Worm (Caenorhabditis elegans): ENCODE measurements around the gene sru-40.

DNA sequence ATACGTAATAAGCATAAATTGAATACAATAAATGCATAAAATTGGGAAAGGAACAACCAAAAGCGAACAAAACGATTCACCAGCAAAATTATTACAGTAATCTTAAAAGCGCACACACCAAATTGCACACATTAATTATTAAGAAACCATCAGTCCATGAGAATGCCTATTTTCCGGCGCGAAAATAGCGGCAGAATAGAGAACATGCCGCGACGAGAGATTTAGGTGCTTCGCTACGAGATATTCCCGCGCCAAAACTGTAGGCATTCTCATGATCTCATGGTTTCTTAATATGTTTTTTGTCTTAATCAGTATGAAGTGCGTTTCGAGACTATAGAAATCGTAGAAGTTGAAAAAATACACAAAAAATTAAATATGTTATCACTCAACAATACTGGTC lies 49.6 kb downstream of the sru-40 start:
- TF ChIP-seq fkh-6 (tag; optimal IDR thresholded peaks at IDR 0.05): no peak
- TF ChIP-seq ceh-48 (tag; optimal IDR thresholded peaks at IDR 0.05): no peak
- TF ChIP-seq lin-11 (tag; optimal IDR thresholded peaks at IDR 0.05): no peak
- TF ChIP-seq pag-3 (tag; optimal IDR thresholded peaks at IDR 0.05; ENCODE audit: borderline replicate concordance): no peak
- TF ChIP-seq hlh-13 (GFP tag; optimal IDR thresholded peaks at IDR 0.05): no peak
- TF ChIP-seq ttx-3 (tag; optimal IDR thresholded peaks at IDR 0.05): no peak
